Worm (Caenorhabditis elegans): ENCODE data around the gene F28B4.1.

Gene F28B4.1

ce11 chrX:3165569-3165968 is 39.3 kb upstream of the F28B4.1 start, which contains the start of gene pfut-1:
Gene pfut-1, plus strand, starts transcription at chrX:3165826.
- no peak for TF ChIP-seq fax-1 (tag; optimal IDR thresholded peaks at IDR 0.05)
- no peak for TF ChIP-seq unc-55 (GFP tag; optimal IDR thresholded peaks at IDR 0.05)

DNA sequence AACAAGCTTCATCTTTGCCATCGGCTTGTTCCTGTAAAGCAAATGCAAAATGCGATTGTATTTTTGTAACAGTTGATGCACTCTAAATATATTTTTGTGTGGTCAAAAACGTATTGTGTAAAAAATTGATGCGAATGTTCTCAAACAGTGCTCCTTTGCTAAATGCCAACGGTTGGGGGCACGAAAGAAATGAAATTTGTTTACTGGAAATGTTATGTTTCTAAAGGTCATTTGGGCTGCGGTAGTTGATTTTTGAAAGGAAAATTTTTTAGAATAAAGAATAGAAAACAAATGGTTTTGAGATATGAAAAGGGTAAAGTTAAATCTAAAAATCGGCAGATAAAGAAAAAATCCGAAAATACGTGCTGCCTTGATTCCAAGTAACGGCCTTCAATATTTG is 34.4 kb upstream of the F28B4.1 start, which contains the start of gene C15C7.6:
C15C7.6 (minus strand) TSS at position 101 of the 400 bp plus-strand sequence.
- TF ChIP-seq elt-2 (tag; optimal IDR thresholded peaks at IDR 0.05) = no peak
- no peak for TF ChIP-seq ceh-18 (tag; optimal IDR thresholded peaks at IDR 0.05)
- TF ChIP-seq pqm-1 (tag; optimal IDR thresholded peaks at IDR 0.05) = no peak
- no peak for TF ChIP-seq T23F11.4 (GFP tag; optimal IDR thresholded peaks at IDR 0.05)

DNA sequence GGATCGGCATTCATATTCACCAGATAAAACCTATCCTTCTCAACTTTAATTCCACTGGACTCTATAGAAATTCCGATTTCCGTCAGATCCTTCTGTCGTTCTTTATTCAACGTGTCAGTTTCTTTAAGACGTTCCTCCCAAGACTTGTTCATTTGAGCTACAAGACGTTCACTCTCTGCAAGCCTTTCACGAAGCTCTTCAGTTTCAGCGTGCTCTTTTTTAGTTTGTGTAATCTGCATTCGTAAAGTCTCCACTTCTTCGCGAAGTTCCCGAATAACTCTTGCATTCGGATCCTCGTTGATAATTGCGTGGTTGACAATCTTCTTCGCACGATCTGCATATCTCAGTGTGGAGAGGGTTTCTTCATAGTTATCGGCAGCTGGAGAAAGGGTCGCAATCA is 28.1 kb upstream of the F28B4.1 start:
- TF ChIP-seq eyg-1 (tag; optimal IDR thresholded peaks at IDR 0.05) (no peak), nhr-11 (tag; optimal IDR thresholded peaks at IDR 0.05) (no peak), rnt-1 (tag; optimal IDR thresholded peaks at IDR 0.05) (no peak), fax-1 (tag; optimal IDR thresholded peaks at IDR 0.05) (no peak), hlh-15 (tag; optimal IDR thresholded peaks at IDR 0.05) (no peak), syd-9 (tag; optimal IDR thresholded peaks at IDR 0.05) (no peak)

DNA sequence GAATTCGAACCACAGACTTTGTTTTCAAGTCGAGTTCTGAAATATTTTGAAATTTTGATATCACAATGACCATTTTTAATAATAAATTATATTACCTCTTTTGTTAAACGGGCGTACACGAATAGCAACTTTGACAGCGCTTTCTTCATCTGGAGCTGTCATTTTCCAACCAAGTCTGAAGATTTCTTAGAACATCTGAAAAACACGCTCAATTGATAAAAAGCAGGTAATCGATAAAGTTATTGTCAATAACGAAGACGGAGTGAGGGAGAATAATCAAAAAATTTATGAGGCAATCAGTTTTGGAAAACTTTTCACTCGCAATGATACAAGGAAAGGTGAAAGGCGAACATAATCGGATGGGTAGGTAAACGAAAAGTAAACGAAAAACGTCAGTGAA is 26.4 kb upstream of the F28B4.1 start, which contains the start of gene klp-4:
klp-4 (minus strand) TSS at position 201 of the 400 bp plus-strand sequence.
- no peak for TF ChIP-seq Y22D7AL.16 (tag; optimal IDR thresholded peaks at IDR 0.05)
- TF ChIP-seq pros-1 (tag; optimal IDR thresholded peaks at IDR 0.05) = no peak
- TF ChIP-seq hlh-6 (tag; optimal IDR thresholded peaks at IDR 0.05) = no peak
- no peak for TF ChIP-seq fkh-6 (tag; optimal IDR thresholded peaks at IDR 0.05)
- no peak for TF ChIP-seq hlh-13 (GFP tag; optimal IDR thresholded peaks at IDR 0.05)

ce11 chrX:3181376-3181775 is 23.5 kb upstream of the F28B4.1 start:
- TF ChIP-seq unc-42 (tag; optimal IDR thresholded peaks at IDR 0.05) (peak; percentile 91), ttx-3 (tag; optimal IDR thresholded peaks at IDR 0.05) (no peak), K02D7.2 (tag; optimal IDR thresholded peaks at IDR 0.05) (no peak), pag-3 (tag; optimal IDR thresholded peaks at IDR 0.05; ENCODE audit: borderline replicate concordance) (no peak)

DNA sequence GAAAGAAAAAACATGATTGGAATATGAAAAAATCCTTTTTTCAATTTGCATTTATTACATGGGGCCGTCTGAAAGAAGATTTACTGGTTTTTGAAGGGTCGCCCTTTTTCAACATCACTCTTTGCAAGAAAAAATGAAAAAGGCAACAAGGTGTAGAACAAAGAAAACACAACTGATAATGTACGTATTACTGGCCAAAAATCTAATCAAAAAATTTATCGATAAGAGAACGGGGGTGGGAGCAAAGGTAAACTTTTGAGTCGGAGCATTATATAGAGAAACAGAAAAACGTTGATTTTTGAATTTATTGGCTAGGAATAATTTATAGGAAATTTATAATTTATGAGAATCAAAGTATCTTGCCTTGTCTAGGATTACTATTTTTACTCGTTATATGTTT is 23.0 kb upstream of the F28B4.1 start:
- TF ChIP-seq elt-2 (tag; optimal IDR thresholded peaks at IDR 0.05) = peak; percentile 26
- TF ChIP-seq ceh-14 (tag; optimal IDR thresholded peaks at IDR 0.05) = no peak

ce11 chrX:3184649-3185048 is 20.2 kb upstream of the F28B4.1 start:
- TF ChIP-seq ceh-2 (tag; optimal IDR thresholded peaks at IDR 0.05) (no peak), ceh-18 (tag; optimal IDR thresholded peaks at IDR 0.05) (no peak), pha-2 (tag; optimal IDR thresholded peaks at IDR 0.05) (no peak), unc-42 (tag; optimal IDR thresholded peaks at IDR 0.05) (peak; percentile 63)

DNA sequence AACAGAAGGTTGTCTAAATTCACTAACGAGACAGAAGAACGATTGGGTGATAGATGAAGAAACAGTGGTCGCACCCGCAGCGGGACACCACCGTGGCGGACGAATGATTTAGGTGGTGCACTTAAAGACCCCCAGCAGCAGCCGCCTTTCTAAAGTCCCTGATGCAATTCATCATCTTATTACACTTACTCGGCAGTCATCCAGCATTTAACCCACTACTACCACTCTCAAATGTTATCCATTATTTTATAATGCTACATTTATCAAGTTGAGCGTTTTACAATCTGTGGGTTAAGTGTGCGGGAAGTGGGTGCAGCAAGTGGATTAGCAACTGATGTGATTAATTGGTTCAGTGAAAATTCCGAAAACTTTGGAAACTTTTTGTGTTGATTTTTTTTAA is 14.7 kb upstream of the F28B4.1 start:
- no peak for TF ChIP-seq pha-2 (tag; optimal IDR thresholded peaks at IDR 0.05)
- TF ChIP-seq unc-42 (tag; optimal IDR thresholded peaks at IDR 0.05) = peak; percentile 44
- TF ChIP-seq rnt-1 (tag; optimal IDR thresholded peaks at IDR 0.05) = peak; percentile 40
- no peak for TF ChIP-seq pat-9 (tag; optimal IDR thresholded peaks at IDR 0.05)
- peak; percentile 79 for TF ChIP-seq unc-55 (GFP tag; optimal IDR thresholded peaks at IDR 0.05)

ce11 chrX:3191353-3192065 is 13.4 kb upstream of the F28B4.1 start:
- TF ChIP-seq unc-42 (tag; optimal IDR thresholded peaks at IDR 0.05) (peak; percentile 94), npax-4 (tag; optimal IDR thresholded peaks at IDR 0.05) (no peak), fkh-10 (GFP tag; optimal IDR thresholded peaks at IDR 0.05) (peak; percentile 23), ceh-31 (tag; optimal IDR thresholded peaks at IDR 0.05) (peak; percentile 28)
